Worm (Caenorhabditis elegans) whole organism, early embryonic: ENCODE results near the gene msp-152.

ENCODE experiments used
- ama-1 ChIP-seq: fragments of 150-350 bp; optimal IDR thresholded peaks from 2 replicates; lab custom pipeline; 2014
- ceh-13 ChIP-seq: fragments of 200-800 bp; sonication (Bioruptor generic); optimal IDR thresholded peaks from 2 replicates; lab custom pipeline; 2018; ENCODE audit warnings: mild to moderate bottlenecking, missing genetic modification characterization, missing compliant biosample characterization
- ceh-36 ChIP-seq: sonication (generic microtip); optimal IDR thresholded peaks from 2 replicates; lab custom pipeline; 2016; ENCODE audit warnings: missing genetic modification characterization, inconsistent platforms, missing compliant biosample characterization
- hnd-1 ChIP-seq: sonication (generic microtip); optimal IDR thresholded peaks from 2 replicates; lab custom pipeline; 2016; ENCODE audit warnings: missing genetic modification characterization, missing compliant biosample characterization
- scrt-1 ChIP-seq: fragments of 200-800 bp; sonication (Bioruptor generic); IDR thresholded peaks from 2 replicates; pipeline ENCODE4 v1.3.6; 2022; ENCODE audit warnings: missing genetic modification characterization, missing compliant biosample characterization
- tbx-11 ChIP-seq: fragments of 200-800 bp; sonication (Bioruptor generic); IDR thresholded peaks from 2 replicates; pipeline ENCODE4 v1.3.6; 2022; ENCODE audit warnings: missing genetic modification characterization, missing compliant biosample characterization
- tbx-37 ChIP-seq: fragments of 200-800 bp; sonication (Bioruptor generic); conservative IDR thresholded peaks from 2 replicates; pipeline ENCODE4 v1.3.6; 2022; ENCODE audit warnings: missing genetic modification reagents, missing genetic modification characterization, missing compliant biosample characterization
- tra-4 ChIP-seq: sonication (generic microtip); optimal IDR thresholded peaks from 2 replicates; lab custom pipeline; 2017; ENCODE audit warnings: missing genetic modification characterization, missing compliant biosample characterization

ce11 chrII:4931286-4931685, 1.5 kb upstream of the msp-152 start:
- TF ChIP-seq hnd-1 (tag; lab: Kevin White, UChicago): no peak
- TF ChIP-seq ama-1 (lab: Kevin White, UChicago): no peak
- TF ChIP-seq tbx-37 (GFP tag; lab: Robert Waterston, UW): no peak
- TF ChIP-seq ceh-13 (GFP tag; lab: Kevin White, UChicago): no peak
- TF ChIP-seq ceh-36 (tag; lab: Kevin White, UChicago): no peak
- TF ChIP-seq tbx-11: no peak
- no peak for TF ChIP-seq tra-4 (tag; lab: Kevin White, UChicago)
- TF ChIP-seq scrt-1 (GFP tag; lab: Robert Waterston, UW): no peak
